Worm (Caenorhabditis elegans): ENCODE results near the gene ZK1067.4.

ZK1067.4 gene

ce11 chrII:9172849-9173248 is 37.3 kb upstream of the ZK1067.4 start, which contains the start of gene T23G7.2:
T23G7.2 (minus strand) TSS chrII:9172949.
- TF ChIP-seq mes-4 (tag; optimal IDR thresholded peaks at IDR 0.05) (no peak), egrh-3 (GFP tag; IDR thresholded peaks at IDR 0.05) (no peak), ccch-3 (GFP tag; optimal IDR thresholded peaks at IDR 0.05) (no peak), bed-2 (GFP tag; IDR thresholded peaks at IDR 0.05) (no peak), Y79H2A.3 (GFP tag; conservative IDR thresholded peaks at IDR 0.05) (no peak), sptf-2 (GFP tag; optimal IDR thresholded peaks at IDR 0.05) (no peak), nfya-1 (tag; optimal IDR thresholded peaks at IDR 0.05; ENCODE audit: borderline replicate concordance, insufficient read depth) (peak; percentile 29), nfyb-1 (GFP tag; IDR thresholded peaks at IDR 0.05) (no peak)

- TF ChIP-seq ceh-40 (GFP tag; IDR thresholded peaks at IDR 0.05): no peak
- no peak for TF ChIP-seq ets-4 (GFP tag; optimal IDR thresholded peaks at IDR 0.05)
- no peak for TF ChIP-seq tbp1 (GFP tag; optimal IDR thresholded peaks at IDR 0.05)
- TF ChIP-seq nfya-2 (GFP tag; IDR thresholded peaks at IDR 0.05): no peak
- no peak for TF ChIP-seq hlh-26 (GFP tag; conservative IDR thresholded peaks at IDR 0.05)
- no peak for TF ChIP-seq atf-7 (tag; optimal IDR thresholded peaks at IDR 0.05)
- TF ChIP-seq madf-6 (GFP tag; IDR thresholded peaks at IDR 0.05): no peak
- TF ChIP-seq D2030.7 (GFP tag; IDR thresholded peaks at IDR 0.05): no peak
- no peak for TF ChIP-seq F22D6.2 (tag; optimal IDR thresholded peaks at IDR 0.05)
These were observed 36.7 kb upstream of the ZK1067.4 start for ce11 chrII:9173471-9173870.

ce11 chrII:9176523-9176922 is 33.7 kb upstream of the ZK1067.4 start:
- TF ChIP-seq hrde-1 (tag; optimal IDR thresholded peaks at IDR 0.05; ENCODE audit: borderline replicate concordance) (no peak), madf-3 (GFP tag; IDR thresholded peaks at IDR 0.05) (no peak), pha-4 (tag; optimal IDR thresholded peaks at IDR 0.05) (no peak), hmg-20 (GFP tag; IDR thresholded peaks at IDR 0.05) (no peak), B0019.2 (GFP tag; conservative IDR thresholded peaks at IDR 0.05) (no peak), lin-40 (tag; optimal IDR thresholded peaks at IDR 0.05) (no peak), sdz-38 (tag; optimal IDR thresholded peaks at IDR 0.05) (no peak), hlh-26 (GFP tag; conservative IDR thresholded peaks at IDR 0.05) (no peak), F37B4.10 (GFP tag; IDR thresholded peaks at IDR 0.05) (no peak), madf-8 (GFP tag; conservative IDR thresholded peaks at IDR 0.05) (no peak)

- TF ChIP-seq him-1 (tag; optimal IDR thresholded peaks at IDR 0.05): no peak
- TF ChIP-seq attf-6 (GFP tag; IDR thresholded peaks at IDR 0.05): no peak
- TF ChIP-seq dpff-1 (tag; optimal IDR thresholded peaks at IDR 0.05): no peak
- peak; percentile 96 for TF ChIP-seq attf-3 (GFP tag; conservative IDR thresholded peaks at IDR 0.05)
- TF ChIP-seq madf-10 (tag; optimal IDR thresholded peaks at IDR 0.05): no peak
- no peak for TF ChIP-seq lin-40 (tag; optimal IDR thresholded peaks at IDR 0.05)
- TF ChIP-seq ztf-3 (GFP tag; optimal IDR thresholded peaks at IDR 0.05): no peak
- TF ChIP-seq lin-54 (GFP tag; optimal IDR thresholded peaks at IDR 0.05): peak; percentile 7
- no peak for TF ChIP-seq F57A8.1 (GFP tag; optimal IDR thresholded peaks at IDR 0.05)
- TF ChIP-seq ztf-28 (GFP tag; IDR thresholded peaks at IDR 0.05): no peak
These were observed 33.1 kb upstream of the ZK1067.4 start, which contains the start of the genes sec-5 and pir-1 for ce11 chrII:9177080-9177479. sec-5 (minus strand) TSS chrII:9177152. pir-1 (plus strand) TSS chrII:9177300.

All from whole organism, young adult.